Worm (Caenorhabditis elegans) whole organism, young adult: Measurements from ENCODE around the gene sre-19.

ENCODE experiments used
- B0336.3 ChIP-seq: fragments of 200-800 bp; sonication (Bioruptor generic); IDR thresholded peaks from 2 replicates; pipeline ENCODE4 v1.3.6; 2022; ENCODE audit warnings: missing genetic modification characterization, missing compliant biosample characterization
- C06A6.2 ChIP-seq: fragments of 200-800 bp; sonication (Bioruptor generic); conservative IDR thresholded peaks from 2 replicates; pipeline ENCODE4 v1.3.6; 2022; ENCODE audit warnings: missing genetic modification characterization, missing compliant biosample characterization
- D2030.7 ChIP-seq: fragments of 200-800 bp; sonication (Bioruptor generic); IDR thresholded peaks from 2 replicates; pipeline ENCODE4 v1.3.6; 2022; ENCODE audit warnings: missing genetic modification reagents, missing genetic modification characterization, missing compliant biosample characterization
- F22D6.2 ChIP-seq: sonication (generic microtip); optimal IDR thresholded peaks from 2 replicates; lab custom pipeline; 2016; ENCODE audit warnings: mild to moderate bottlenecking, missing genetic modification characterization, missing compliant biosample characterization
- F33H1.4 ChIP-seq: fragments of 200-800 bp; sonication (Bioruptor generic); IDR thresholded peaks from 2 replicates; pipeline ENCODE4 v1.3.6; 2022; ENCODE audit warnings: missing genetic modification reagents, missing genetic modification characterization, missing compliant biosample characterization
- F57A8.1 ChIP-seq: fragments of 200-800 bp; sonication (Bioruptor generic); optimal IDR thresholded peaks from 2 replicates; lab custom pipeline; 2018; ENCODE audit warnings: mild to moderate bottlenecking, missing genetic modification characterization, moderate library complexity, missing compliant biosample characterization
- Y53F4B.3 ChIP-seq: fragments of 200-800 bp; sonication (Bioruptor generic); IDR thresholded peaks from 2 replicates; pipeline ENCODE4 v1.3.6; 2022; ENCODE audit warnings: missing genetic modification reagents, missing genetic modification characterization, missing compliant biosample characterization
- Y53G8AR.9 ChIP-seq: fragments of 200-800 bp; sonication (Bioruptor generic); conservative IDR thresholded peaks from 2 replicates; pipeline ENCODE4 v1.3.6; 2022; ENCODE audit warnings: missing genetic modification reagents, missing genetic modification characterization, missing compliant biosample characterization
- Y56A3A.18 ChIP-seq: fragments of 200-800 bp; sonication (Bioruptor generic); IDR thresholded peaks from 2 replicates; pipeline ENCODE4 v1.3.6; 2022; ENCODE audit warnings: missing genetic modification reagents, missing genetic modification characterization, missing compliant biosample characterization
- Y67H2A.10 ChIP-seq: fragments of 200-800 bp; sonication (Bioruptor generic); conservative IDR thresholded peaks from 2 replicates; pipeline ENCODE4 v1.3.6; 2022; ENCODE audit warnings: missing genetic modification reagents, missing genetic modification characterization, missing compliant biosample characterization
- Y95B8A.8 ChIP-seq: fragments of 200-800 bp; sonication (Bioruptor generic); IDR thresholded peaks from 2 replicates; pipeline ENCODE4 v1.3.6; 2022; ENCODE audit warnings: missing genetic modification reagents, missing genetic modification characterization, missing compliant biosample characterization
- ZK185.1 ChIP-seq: sonication (generic microtip); optimal IDR thresholded peaks from 2 replicates; lab custom pipeline; 2016; ENCODE audit warnings: mild to moderate bottlenecking, missing genetic modification characterization, missing compliant biosample characterization; ENCODE audit not compliant: poor library complexity, severe bottlenecking
- aptf-3 ChIP-seq: fragments of 200-800 bp; sonication (Bioruptor generic); IDR thresholded peaks from 2 replicates; pipeline ENCODE4 v1.3.6; 2022; ENCODE audit warnings: missing genetic modification characterization, missing compliant biosample characterization
- attf-3 ChIP-seq: fragments of 200-800 bp; sonication (Bioruptor generic); conservative IDR thresholded peaks from 2 replicates; pipeline ENCODE4 v1.3.6; 2022; ENCODE audit warnings: missing genetic modification reagents, missing genetic modification characterization, missing compliant biosample characterization
- attf-5 ChIP-seq: fragments of 200-800 bp; sonication (Bioruptor generic); optimal IDR thresholded peaks from 2 replicates; lab custom pipeline; 2018; ENCODE audit warnings: mild to moderate bottlenecking, missing genetic modification characterization, missing compliant biosample characterization
- attf-6 ChIP-seq: fragments of 200-800 bp; sonication (Bioruptor generic); IDR thresholded peaks from 2 replicates; pipeline ENCODE4 v1.3.6; 2022; ENCODE audit warnings: missing genetic modification reagents, missing genetic modification characterization, missing compliant biosample characterization
- bed-1 ChIP-seq: fragments of 200-800 bp; sonication (Bioruptor generic); IDR thresholded peaks from 2 replicates; pipeline ENCODE4 v1.3.6; 2022; ENCODE audit warnings: missing genetic modification reagents, missing genetic modification characterization, missing compliant biosample characterization
- bed-2 ChIP-seq: fragments of 200-800 bp; sonication (Bioruptor generic); IDR thresholded peaks from 2 replicates; pipeline ENCODE4 v1.3.6; 2022; ENCODE audit warnings: missing genetic modification reagents, missing genetic modification characterization, missing compliant biosample characterization
- ceh-58 ChIP-seq: fragments of 200-800 bp; sonication (Bioruptor generic); IDR thresholded peaks from 2 replicates; pipeline ENCODE4 v1.3.6; 2022; ENCODE audit warnings: missing genetic modification characterization, missing compliant biosample characterization
- chd-7 ChIP-seq: sonication (generic microtip); optimal IDR thresholded peaks from 2 replicates; lab custom pipeline; 2016; ENCODE audit warnings: mild to moderate bottlenecking, missing genetic modification characterization, moderate library complexity, missing compliant biosample characterization
- die-1 ChIP-seq: sonication (generic microtip); optimal IDR thresholded peaks from 2 replicates; lab custom pipeline; 2016; ENCODE audit warnings: missing genotype, mild to moderate bottlenecking, missing genetic modification characterization, missing compliant biosample characterization
- dox-1 ChIP-seq: fragments of 200-800 bp; sonication (Bioruptor generic); IDR thresholded peaks from 2 replicates; pipeline ENCODE4 v1.3.6; 2022; ENCODE audit warnings: missing genetic modification reagents, missing genetic modification characterization, missing compliant biosample characterization
- ekl-4 ChIP-seq: fragments of 200-800 bp; sonication (Bioruptor generic); IDR thresholded peaks from 2 replicates; pipeline ENCODE4 v1.3.6; 2022; ENCODE audit warnings: missing genetic modification reagents, missing genetic modification characterization, missing compliant biosample characterization
- hsf-1 ChIP-seq: fragments of 200-800 bp; sonication (Bioruptor generic); IDR thresholded peaks from 2 replicates; pipeline ENCODE4 v1.3.6; 2022; ENCODE audit warnings: missing genetic modification reagents, missing genetic modification characterization, missing compliant biosample characterization
- let-607 ChIP-seq, 2 experiments: fragments of 200-800 bp in 1 of 2; sonication (Bioruptor generic) in 1 of 2; sonication (generic microtip) in 1 of 2; optimal IDR thresholded peaks; 2 replicates each; lab custom pipeline; 2016 to 2018; ENCODE audit warnings: mild to moderate bottlenecking in 2 of 2, missing compliant biosample characterization in 2 of 2, missing genetic modification characterization in 2 of 2, moderate library complexity in 2 of 2, missing genotype in 1 of 2
- lin-26 ChIP-seq: fragments of 200-800 bp; sonication (Bioruptor generic); IDR thresholded peaks from 2 replicates; pipeline ENCODE4 v1.3.6; 2022; ENCODE audit warnings: missing genetic modification reagents, missing genetic modification characterization, missing compliant biosample characterization
- lin-40 ChIP-seq: sonication (generic microtip); optimal IDR thresholded peaks from 2 replicates; lab custom pipeline; 2016; ENCODE audit warnings: missing genetic modification characterization, mild to moderate bottlenecking, missing compliant biosample characterization, missing genotype, missing genetic modification reagents
- lir-1 ChIP-seq: fragments of 200-800 bp; sonication (Bioruptor generic); conservative IDR thresholded peaks from 2 replicates; pipeline ENCODE4 v1.3.6; 2022; ENCODE audit warnings: missing genetic modification reagents, missing genetic modification characterization, missing compliant biosample characterization
- lsl-1 ChIP-seq: fragments of 200-800 bp; sonication (Bioruptor generic); optimal IDR thresholded peaks from 2 replicates; lab custom pipeline; 2018; ENCODE audit warnings: mild to moderate bottlenecking, missing genetic modification characterization, moderate library complexity, missing compliant biosample characterization
- madf-6 ChIP-seq: fragments of 200-800 bp; sonication (Bioruptor generic); IDR thresholded peaks from 2 replicates; pipeline ENCODE4 v1.3.6; 2022; ENCODE audit warnings: missing genetic modification reagents, missing genetic modification characterization, missing compliant biosample characterization
- mel-28 ChIP-seq: sonication (generic microtip); optimal IDR thresholded peaks from 2 replicates; lab custom pipeline; 2016; ENCODE audit warnings: borderline replicate concordance, mild to moderate bottlenecking, missing genetic modification characterization, missing compliant biosample characterization
- nhr-27 ChIP-seq: fragments of 200-800 bp; sonication (Bioruptor generic); optimal IDR thresholded peaks from 2 replicates; lab custom pipeline; 2018; ENCODE audit warnings: mild to moderate bottlenecking, missing genetic modification characterization, moderate library complexity, missing compliant biosample characterization
- nhr-80 ChIP-seq: sonication (generic microtip); optimal IDR thresholded peaks from 2 replicates; lab custom pipeline; 2016; ENCODE audit warnings: missing genetic modification characterization, missing compliant biosample characterization
- repo-1 ChIP-seq: sonication (generic microtip); optimal IDR thresholded peaks from 2 replicates; lab custom pipeline; 2017; ENCODE audit warnings: mild to moderate bottlenecking, missing genetic modification characterization, missing compliant biosample characterization
- sdz-38 ChIP-seq: sonication (generic microtip); optimal IDR thresholded peaks from 2 replicates; lab custom pipeline; 2016; ENCODE audit warnings: missing genotype, missing genetic modification characterization, missing compliant biosample characterization
- snpc-1.3 ChIP-seq: sonication (generic microtip); optimal IDR thresholded peaks from 2 replicates; lab custom pipeline; 2017; ENCODE audit warnings: missing genetic modification characterization, mild to moderate bottlenecking, missing compliant biosample characterization, antibody characterized with exemption, moderate library complexity, missing genotype, missing genetic modification reagents; ENCODE audit not compliant: insufficient read depth
- snpc-4 ChIP-seq, 5 experiments: fragments of 150-350 bp in 1 of 5; sonication (generic microtip) in 4 of 5; optimal IDR thresholded peaks; 2 replicates each; lab custom pipeline; 2014 to 2018; ENCODE audit warnings: missing genetic modification characterization in 5 of 5, missing biosample characterization in 3 of 5, antibody characterized with exemption in 2 of 5, mild to moderate bottlenecking in 2 of 5, missing compliant biosample characterization in 2 of 5, missing genotype in 2 of 5, moderate library complexity in 2 of 5, missing genetic modification reagents in 1 of 5
- tbx-9 ChIP-seq: sonication (generic microtip); optimal IDR thresholded peaks from 2 replicates; lab custom pipeline; 2016; ENCODE audit warnings: borderline replicate concordance, missing genetic modification characterization, inconsistent platforms, missing compliant biosample characterization
- tlf-1 ChIP-seq: fragments of 200-800 bp; sonication (Bioruptor generic); optimal IDR thresholded peaks from 2 replicates; lab custom pipeline; 2018; ENCODE audit warnings: mild to moderate bottlenecking, missing genetic modification characterization, missing compliant biosample characterization
- unc-62 ChIP-seq: fragments of 150-350 bp; optimal IDR thresholded peaks from 2 replicates; lab custom pipeline; 2014; ENCODE audit warnings: missing biosample characterization, missing genetic modification reagents, missing genetic modification characterization
- xnd-1 ChIP-seq: sonication (generic microtip); optimal IDR thresholded peaks from 2 replicates; lab custom pipeline; 2016; ENCODE audit warnings: missing genotype, missing genetic modification reagents, missing genetic modification characterization, missing compliant biosample characterization
- ztf-22 ChIP-seq: fragments of 200-800 bp; sonication (Bioruptor generic); optimal IDR thresholded peaks from 2 replicates; lab custom pipeline; 2018; ENCODE audit warnings: mild to moderate bottlenecking, missing genetic modification characterization, moderate library complexity, missing compliant biosample characterization
- ztf-26 ChIP-seq: sonication (generic microtip); optimal IDR thresholded peaks from 2 replicates; lab custom pipeline; 2017; ENCODE audit warnings: missing genetic modification characterization, missing compliant biosample characterization

sre-19 gene

ce11 chrIV:12282157-12282789 is 43.5 kb upstream of the sre-19 start, which contains the start of the genes C42C1.12 and C42C1.19:
Gene C42C1.12, minus strand, starts transcription at chrIV:12282207.
Gene C42C1.19, plus strand, starts transcription at chrIV:12282739.
- TF ChIP-seq C06A6.2, result no peak
- 0 out of 2 replicates have a peak, but pooled peaks have one; percentile 24 for TF ChIP-seq F33H1.4

- TF ChIP-seq Y53F4B.3 (GFP tag; lab: Robert Waterston, UW) (no peak), let-607 (tag; optimal IDR thresholded peaks at IDR 0.05; lab: Kevin White, UChicago) (peak; percentile 2 to 23), Y67H2A.10 (no peak), nhr-80 (peak; percentile 55)
These were observed 40.6 kb upstream of the sre-19 start, which contains the start of gene ltah-1.1 for ce11 chrIV:12279340-12279739. Gene ltah-1.1, plus strand, starts transcription at chrIV:12279622.

ce11 chrIV:12278507-12278906 is 39.8 kb upstream of the sre-19 start, which contains the start of the genes tag-335 and vkmt-1:
Gene tag-335, minus strand, starts transcription at chrIV:12278594.
Gene vkmt-1, plus strand, starts transcription at chrIV:12278725.
- no peak for TF ChIP-seq Y95B8A.8 (GFP tag; lab: Robert Waterston, UW)
- TF ChIP-seq xnd-1 (tag; lab: Kevin White, UChicago), result peak; percentile 48
- peak; percentile 74 for TF ChIP-seq lsl-1 (GFP tag; lab: Kevin White, UChicago)
- TF ChIP-seq bed-1 (GFP tag; lab: Robert Waterston, UW), result no peak
- no peak for TF ChIP-seq F57A8.1 (GFP tag; lab: Kevin White, UChicago)
- no peak for TF ChIP-seq snpc-4 (GFP tag; optimal IDR thresholded peaks at IDR 0.05; lab: Kevin White, UChicago)
- peak in 1 of 4 experiments; percentile 21 for TF ChIP-seq snpc-4 (tag; optimal IDR thresholded peaks at IDR 0.05; lab: Kevin White, UChicago)
- TF ChIP-seq D2030.7 (GFP tag; lab: Robert Waterston, UW), result 0 out of 2 replicates have a peak, but pooled peaks have one; percentile 36
- no peak for TF ChIP-seq ceh-58
- no peak for TF ChIP-seq aptf-3 (GFP tag; lab: Robert Waterston, UW)
- TF ChIP-seq lin-26 (GFP tag; lab: Robert Waterston, UW), result no peak
- no peak for TF ChIP-seq nhr-27 (tag; lab: Kevin White, UChicago)
- no peak for TF ChIP-seq lin-40
- no peak for TF ChIP-seq attf-3 (GFP tag; lab: Robert Waterston, UW)
- TF ChIP-seq repo-1, result no peak
- TF ChIP-seq ZK185.1 (tag; lab: Kevin White, UChicago), result no peak
- TF ChIP-seq dox-1 (GFP tag; lab: Robert Waterston, UW), result 0 out of 2 replicates have a peak, but pooled peaks have one; percentile 17
- TF ChIP-seq attf-6, result no peak
- peak; percentile 77 for TF ChIP-seq F33H1.4
- peak; percentile 68; the same call in 1 of the 2 replicates for TF ChIP-seq madf-6 (GFP tag; lab: Robert Waterston, UW)
- TF ChIP-seq die-1 (tag; lab: Kevin White, UChicago), result no peak
- no peak for TF ChIP-seq B0336.3
- no peak for TF ChIP-seq ztf-26 (tag; lab: Kevin White, UChicago)
- no peak for TF ChIP-seq sdz-38 (tag; lab: Kevin White, UChicago)
- TF ChIP-seq attf-5 (GFP tag; lab: Kevin White, UChicago), result no peak
- no peak for TF ChIP-seq ztf-22 (GFP tag; lab: Kevin White, UChicago)
- TF ChIP-seq tbx-9 (tag; lab: Kevin White, UChicago), result no peak
- no peak for TF ChIP-seq hsf-1
- TF ChIP-seq unc-62, result no peak
- TF ChIP-seq nhr-80, result no peak
- no peak for TF ChIP-seq Y67H2A.10
- TF ChIP-seq Y56A3A.18, result no peak
- no peak for TF ChIP-seq lir-1 (GFP tag; lab: Robert Waterston, UW)
- no peak for TF ChIP-seq mel-28 (tag; lab: Kevin White, UChicago)
- no peak for TF ChIP-seq ekl-4 (GFP tag; lab: Robert Waterston, UW)
- no peak for TF ChIP-seq Y53G8AR.9
- TF ChIP-seq bed-2, result no peak
- TF ChIP-seq F22D6.2 (tag; lab: Kevin White, UChicago), result no peak
- TF ChIP-seq chd-7 (tag; lab: Kevin White, UChicago), result no peak
- TF ChIP-seq snpc-1.3 (tag; lab: Kevin White, UChicago), result peak; percentile 24
- no peak for TF ChIP-seq tlf-1 (GFP tag; lab: Kevin White, UChicago)
